ENCODE assay signal across 1 fruit fly cellular context in genomic region chr2L:12483866-12484554, dm6.
TF ChIP-seq lines count a peak whose summit lies in the region.

No protein-coding gene starts in this region.

TF ChIP-seq in whole organism, embryonic, 481 proteins besides CTCF, POLR2A, EP300 and RAD21 (continued from another document and continues in another):
- TF ChIP-seq Oli (tag; optimal IDR thresholded peaks at IDR 0.05; lab: Kevin White, UChicago) (peak; percentile 92), CG10979 (tag; optimal IDR thresholded peaks at IDR 0.05; lab: Kevin White, UChicago) (peak; percentile 87), Vsx1 (GFP tag; optimal IDR thresholded peaks at IDR 0.05; lab: Kevin White, UChicago) (peak; percentile 43), seq (GFP tag; IDR thresholded peaks at IDR 0.05; lab: Robert Waterston, UW) (peak; percentile 89), CG15479 (GFP tag; optimal IDR thresholded peaks at IDR 0.05; lab: Kevin White, UChicago) (no peak), CG2199 (GFP tag; IDR thresholded peaks at IDR 0.05; lab: Robert Waterston, UW) (peak; percentile 64; the same call in 1 of the 3 replicates), B-H2 (GFP tag; optimal IDR thresholded peaks at IDR 0.05; lab: Kevin White, UChicago) (peak; percentile 67), slbo (GFP tag; IDR thresholded peaks at IDR 0.05; lab: Robert Waterston, UW) (peak; percentile 88), lilli (GFP tag; optimal IDR thresholded peaks at IDR 0.05; lab: Kevin White, UChicago) (peak; percentile 93), Side (GFP tag; optimal IDR thresholded peaks at IDR 0.05; lab: Kevin White, UChicago) (peak; percentile 88), CG14860 (GFP tag; IDR thresholded peaks at IDR 0.05; lab: Robert Waterston, UW; ENCODE audit: partially characterized antibody) (no peak), Aef1 (GFP tag; IDR thresholded peaks at IDR 0.05; lab: Robert Waterston, UW) (peak; percentile 77), Ets65A (GFP tag; lab: Kevin White, UChicago) (peak; percentile 97), scrt (GFP tag; optimal IDR thresholded peaks at IDR 0.05; lab: Kevin White, UChicago) (peak; percentile 81), Stat92E (GFP tag; optimal IDR thresholded peaks at IDR 0.05; lab: Kevin White, UChicago) (no peak), CG6813 (GFP tag; optimal IDR thresholded peaks at IDR 0.05; lab: Kevin White, UChicago) (peak; percentile 80), NfI (GFP tag; optimal IDR thresholded peaks at IDR 0.05; lab: Kevin White, UChicago) (peak; percentile 90), CG5953 (GFP tag; IDR thresholded peaks at IDR 0.05; lab: Robert Waterston, UW) (peak; percentile 43; the same call in 1 of the 2 replicates), sqz (GFP tag; optimal IDR thresholded peaks at IDR 0.05; lab: Kevin White, UChicago) (peak; percentile 92), MTF-1 (GFP tag; optimal IDR thresholded peaks at IDR 0.05; lab: Kevin White, UChicago; ENCODE audit: borderline replicate concordance) (peak; percentile 50), hbn (GFP tag; IDR thresholded peaks at IDR 0.05; lab: Robert Waterston, UW; ENCODE audit: partially characterized antibody) (no peak; the same call in 1 of the 2 replicates), ATbp (GFP tag; optimal IDR thresholded peaks at IDR 0.05; lab: Kevin White, UChicago) (peak; percentile 92), CG3163 (GFP tag; optimal IDR thresholded peaks at IDR 0.05; lab: Kevin White, UChicago) (peak; percentile 66), CG12769 (tag; optimal IDR thresholded peaks at IDR 0.05; lab: Kevin White, UChicago) (peak; percentile 93), Six4 (GFP tag; optimal IDR thresholded peaks at IDR 0.05; lab: Kevin White, UChicago) (peak; percentile 80), ara (GFP tag; IDR thresholded peaks at IDR 0.05; lab: Robert Waterston, UW) (peak; percentile 66), CG1647 (GFP tag; optimal IDR thresholded peaks at IDR 0.05; lab: Kevin White, UChicago) (peak; percentile 86), CG18764 (GFP tag; optimal IDR thresholded peaks at IDR 0.05; lab: Kevin White, UChicago) (peak; percentile 81), so (GFP tag; IDR thresholded peaks at IDR 0.05; lab: Robert Waterston, UW) (peak; percentile 89), CG11456 (GFP tag; IDR thresholded peaks at IDR 0.05; lab: Robert Waterston, UW) (no peak), CG34376 (GFP tag; optimal IDR thresholded peaks at IDR 0.05; lab: Kevin White, UChicago) (peak; percentile 81), Spps (tag; optimal IDR thresholded peaks at IDR 0.05; lab: Kevin White, UChicago) (peak; percentile 72), CG6683 (GFP tag; optimal IDR thresholded peaks at IDR 0.05; lab: Kevin White, UChicago) (peak; percentile 69), Hr78 (GFP tag; optimal IDR thresholded peaks at IDR 0.05; lab: Kevin White, UChicago) (no peak), ind (GFP tag; optimal IDR thresholded peaks at IDR 0.05; lab: Kevin White, UChicago) (peak; percentile 91), CG7372 (GFP tag; IDR thresholded peaks at IDR 0.05; lab: Robert Waterston, UW) (peak; percentile 85), Doc3 (GFP tag; IDR thresholded peaks at IDR 0.05; lab: Robert Waterston, UW; ENCODE audit: partially characterized antibody) (no peak), twi (tag; optimal IDR thresholded peaks at IDR 0.05; lab: Kevin White, UChicago) (peak; percentile 80), CG12744 (GFP tag; optimal IDR thresholded peaks at IDR 0.05; lab: Kevin White, UChicago) (peak; percentile 82), Neu2 (GFP tag; optimal IDR thresholded peaks at IDR 0.05; lab: Kevin White, UChicago; ENCODE audit: borderline replicate concordance) (peak; percentile 9), CG9817 (tag; optimal IDR thresholded peaks at IDR 0.05; lab: Kevin White, UChicago) (peak; percentile 92), Fer3 (tag; optimal IDR thresholded peaks at IDR 0.05; lab: Kevin White, UChicago) (peak; percentile 92), Nf-YC (tag; optimal IDR thresholded peaks at IDR 0.05; lab: Kevin White, UChicago) (peak; percentile 84), cas (GFP tag; IDR thresholded peaks at IDR 0.05; lab: Robert Waterston, UW) (0 out of 2 replicates have a peak, but pooled peaks have one; percentile 11), Rfx (GFP tag; IDR thresholded peaks at IDR 0.05; lab: Robert Waterston, UW) (peak; percentile 89), fd102C (GFP tag; optimal IDR thresholded peaks at IDR 0.05; lab: Kevin White, UChicago) (no peak), CG14014 (GFP tag; IDR thresholded peaks at IDR 0.05; lab: Robert Waterston, UW) (peak; percentile 88), rib (GFP tag; IDR thresholded peaks at IDR 0.05; lab: Robert Waterston, UW) (peak; percentile 74), CG3281 (GFP tag; optimal IDR thresholded peaks at IDR 0.05; lab: Kevin White, UChicago) (peak; percentile 89), lola (GFP tag; optimal IDR thresholded peaks at IDR 0.05; lab: Kevin White, UChicago) (peak in 1 of 3 experiments; percentile 85), Hand (GFP tag; optimal IDR thresholded peaks at IDR 0.05; lab: Kevin White, UChicago) (peak; percentile 80), CG7556 (GFP tag; optimal IDR thresholded peaks at IDR 0.05; lab: Kevin White, UChicago) (peak; percentile 91), CG3726 (GFP tag; IDR thresholded peaks at IDR 0.05; lab: Robert Waterston, UW) (no peak), Sry-β (GFP tag; optimal IDR thresholded peaks at IDR 0.05; lab: Kevin White, UChicago) (peak; percentile 10), CG12659 (GFP tag; optimal IDR thresholded peaks at IDR 0.05; lab: Kevin White, UChicago) (peak; percentile 92), zfh2 (GFP tag; optimal IDR thresholded peaks at IDR 0.05; lab: Kevin White, UChicago) (peak; percentile 83), CG1603 (tag; optimal IDR thresholded peaks at IDR 0.05; lab: Kevin White, UChicago) (peak; percentile 92), Oaz (GFP tag; IDR thresholded peaks at IDR 0.05; lab: Robert Waterston, UW) (no peak; the same call in 1 of the 2 replicates), bowl (GFP tag; IDR thresholded peaks at IDR 0.05; lab: Robert Waterston, UW) (peak; percentile 71; the same call in 1 of the 2 replicates), HmgD (GFP tag; optimal IDR thresholded peaks at IDR 0.05; lab: Kevin White, UChicago) (peak; percentile 46), Hr3 (GFP tag; optimal IDR thresholded peaks at IDR 0.05; lab: Kevin White, UChicago) (peak; percentile 82), CG9797 (GFP tag; optimal IDR thresholded peaks at IDR 0.05; lab: Kevin White, UChicago) (no peak), BEAF-32 (GFP tag; optimal IDR thresholded peaks at IDR 0.05; lab: Kevin White, UChicago) (no peak), pan (optimal IDR thresholded peaks at IDR 0.05; lab: Kevin White, UChicago) (no peak), pan (GFP tag; optimal IDR thresholded peaks at IDR 0.05 in 1 of 2, IDR thresholded peaks at IDR 0.05 in 1 of 2) (peak in 1 of 2 experiments; percentile 91), Med (GFP tag; lab: Kevin White, UChicago) (peak; percentile 99), Camta (GFP tag; optimal IDR thresholded peaks at IDR 0.05; lab: Kevin White, UChicago) (peak; percentile 90), GATAe (GFP tag; conservative IDR thresholded peaks at IDR 0.05; lab: Robert Waterston, UW) (peak; percentile 70; the same call in 1 of the 2 replicates), CG1529 (GFP tag; optimal IDR thresholded peaks at IDR 0.05; lab: Kevin White, UChicago) (peak; percentile 81), HLH4C (GFP tag; IDR thresholded peaks at IDR 0.05; lab: Robert Waterston, UW; ENCODE audit: partially characterized antibody) (no peak), peb (GFP tag; IDR thresholded peaks at IDR 0.05; lab: Robert Waterston, UW) (peak; percentile 85), Usf (GFP tag; optimal IDR thresholded peaks at IDR 0.05; lab: Kevin White, UChicago) (peak; percentile 55), Nf-YB (GFP tag; optimal IDR thresholded peaks at IDR 0.05; lab: Kevin White, UChicago) (peak; percentile 72), CG14667 (GFP tag; IDR thresholded peaks at IDR 0.05; lab: Robert Waterston, UW) (no peak; the same call in 1 of the 2 replicates), CG8089 (GFP tag; optimal IDR thresholded peaks at IDR 0.05; lab: Kevin White, UChicago) (peak; percentile 91), nau (GFP tag; optimal IDR thresholded peaks at IDR 0.05; lab: Kevin White, UChicago) (peak; percentile 74), CG7987 (GFP tag; optimal IDR thresholded peaks at IDR 0.05; lab: Kevin White, UChicago) (peak; percentile 71), Dref (GFP tag; IDR thresholded peaks at IDR 0.05; lab: Robert Waterston, UW) (no peak), schlank (tag; optimal IDR thresholded peaks at IDR 0.05; lab: Kevin White, UChicago) (peak; percentile 77), CG17829 (tag; optimal IDR thresholded peaks at IDR 0.05; lab: Kevin White, UChicago) (peak; percentile 84), MESR4 (GFP tag; optimal IDR thresholded peaks at IDR 0.05; lab: Kevin White, UChicago) (peak; percentile 9), ase (GFP tag; IDR thresholded peaks at IDR 0.05; lab: Robert Waterston, UW) (peak; percentile 81; the same call in 2 of the 3 replicates), vnd (GFP tag; IDR thresholded peaks at IDR 0.05; lab: Robert Waterston, UW; ENCODE audit: partially characterized antibody) (no peak), prd (optimal IDR thresholded peaks at IDR 0.05; lab: Kevin White, UChicago) (no peak), prd (GFP tag; IDR thresholded peaks at IDR 0.05; lab: Robert Waterston, UW) (peak; percentile 90), exex (tag; optimal IDR thresholded peaks at IDR 0.05; lab: Kevin White, UChicago) (peak; percentile 55), pnt (GFP tag; optimal IDR thresholded peaks at IDR 0.05; lab: Kevin White, UChicago) (peak; percentile 90), CG8359 (GFP tag; optimal IDR thresholded peaks at IDR 0.05; lab: Kevin White, UChicago; ENCODE audit: borderline replicate concordance) (peak; percentile 70), CG3407 (GFP tag; optimal IDR thresholded peaks at IDR 0.05; lab: Kevin White, UChicago) (peak; percentile 80), CG7786 (GFP tag; optimal IDR thresholded peaks at IDR 0.05; lab: Kevin White, UChicago) (peak; percentile 90), fd3F (GFP tag; optimal IDR thresholded peaks at IDR 0.05; lab: Kevin White, UChicago) (peak; percentile 88), CG9437 (GFP tag; optimal IDR thresholded peaks at IDR 0.05; lab: Kevin White, UChicago) (peak; percentile 81), Dbx (GFP tag; IDR thresholded peaks at IDR 0.05; lab: Robert Waterston, UW) (peak; percentile 85), YL-1 (GFP tag; optimal IDR thresholded peaks at IDR 0.05; lab: Kevin White, UChicago) (peak; percentile 68), gsb-n (tag; optimal IDR thresholded peaks at IDR 0.05; lab: Kevin White, UChicago) (peak; percentile 86), Dll (GFP tag; IDR thresholded peaks at IDR 0.05; lab: Robert Waterston, UW; ENCODE audit: partially characterized antibody) (no peak), Tbp (GFP tag; optimal IDR thresholded peaks at IDR 0.05; lab: Kevin White, UChicago) (no peak), fru (optimal IDR thresholded peaks at IDR 0.05; lab: Kevin White, UChicago) (no peak), gcm (GFP tag; optimal IDR thresholded peaks at IDR 0.05; lab: Kevin White, UChicago) (peak; percentile 76), Myb (GFP tag; optimal IDR thresholded peaks at IDR 0.05; lab: Kevin White, UChicago) (peak; percentile 64), zfh1 (GFP tag; IDR thresholded peaks at IDR 0.05; lab: Robert Waterston, UW) (peak; percentile 87), tx (GFP tag; optimal IDR thresholded peaks at IDR 0.05; lab: Kevin White, UChicago) (peak; percentile 80), Abd-B (GFP tag; optimal IDR thresholded peaks at IDR 0.05; lab: Kevin White, UChicago) (peak; percentile 86), bbx (GFP tag; IDR thresholded peaks at IDR 0.05; lab: Robert Waterston, UW; ENCODE audit: partially characterized antibody) (0 out of 2 replicates have a peak, but pooled peaks have one; percentile 32), CG42726 (GFP tag; IDR thresholded peaks at IDR 0.05; lab: Robert Waterston, UW; ENCODE audit: partially characterized antibody) (no peak), Dip3 (GFP tag; optimal IDR thresholded peaks at IDR 0.05; lab: Kevin White, UChicago) (peak; percentile 61), CG11398 (GFP tag; optimal IDR thresholded peaks at IDR 0.05; lab: Kevin White, UChicago) (peak; percentile 89), ssp (GFP tag; IDR thresholded peaks at IDR 0.05; lab: Robert Waterston, UW) (no peak), trem (tag; optimal IDR thresholded peaks at IDR 0.05; lab: Kevin White, UChicago) (peak; percentile 67), CG10274 (GFP tag; optimal IDR thresholded peaks at IDR 0.05; lab: Kevin White, UChicago) (peak; percentile 63), CG2678 (tag; optimal IDR thresholded peaks at IDR 0.05; lab: Kevin White, UChicago) (peak; percentile 94), br (optimal IDR thresholded peaks at IDR 0.05; lab: Kevin White, UChicago) (no peak), CG10209 (GFP tag; optimal IDR thresholded peaks at IDR 0.05; lab: Kevin White, UChicago) (peak; percentile 81), klu (GFP tag; IDR thresholded peaks at IDR 0.05; lab: Robert Waterston, UW) (no peak), H15 (GFP tag; IDR thresholded peaks at IDR 0.05; lab: Robert Waterston, UW) (peak; percentile 80), chm (GFP tag; IDR thresholded peaks at IDR 0.05; lab: Robert Waterston, UW) (peak; percentile 85), Scr (GFP tag; IDR thresholded peaks at IDR 0.05; lab: Robert Waterston, UW; ENCODE audit: partially characterized antibody) (no peak), kah (GFP tag; optimal IDR thresholded peaks at IDR 0.05; lab: Kevin White, UChicago) (peak; percentile 57), dpn (GFP tag; optimal IDR thresholded peaks at IDR 0.05; lab: Kevin White, UChicago) (peak; percentile 88 to 90), gsb (GFP tag; IDR thresholded peaks at IDR 0.05; lab: Robert Waterston, UW) (peak; percentile 73), run (tag; optimal IDR thresholded peaks at IDR 0.05; lab: Kevin White, UChicago) (peak; percentile 87), CG10462 (GFP tag; optimal IDR thresholded peaks at IDR 0.05; lab: Kevin White, UChicago) (peak; percentile 67), crol (GFP tag; IDR thresholded peaks at IDR 0.05; lab: Robert Waterston, UW) (no peak), hkb (optimal IDR thresholded peaks at IDR 0.05; lab: Kevin White, UChicago) (no peak), hkb (GFP tag; IDR thresholded peaks at IDR 0.05; lab: Robert Waterston, UW) (peak; percentile 90), Pdp1 (GFP tag; optimal IDR thresholded peaks at IDR 0.05; lab: Kevin White, UChicago) (peak; percentile 84 to 89), CG10543 (GFP tag; optimal IDR thresholded peaks at IDR 0.05; lab: Kevin White, UChicago) (peak; percentile 95), CG6854 (GFP tag; optimal IDR thresholded peaks at IDR 0.05; lab: Kevin White, UChicago) (peak; percentile 73), her (GFP tag; optimal IDR thresholded peaks at IDR 0.05; lab: Kevin White, UChicago) (peak; percentile 83), CG15269 (tag; optimal IDR thresholded peaks at IDR 0.05; lab: Kevin White, UChicago) (peak; percentile 94)
